Worm (Caenorhabditis elegans) whole organism, late embryonic: ENCODE measurements around the gene irld-14.

Experiments
- C08G9.2 ChIP-seq: sonication (generic microtip); optimal IDR thresholded peaks from 2 replicates; lab custom pipeline; 2016; ENCODE audit warnings: mild to moderate bottlenecking, missing genetic modification characterization, moderate library complexity, missing compliant biosample characterization
- C38D4.7 ChIP-seq: fragments of 200-800 bp; sonication (Bioruptor generic); optimal IDR thresholded peaks from 2 replicates; lab custom pipeline; 2018; ENCODE audit warnings: mild to moderate bottlenecking, missing genetic modification characterization, moderate library complexity, missing compliant biosample characterization
- T23F11.4 ChIP-seq: fragments of 200-800 bp; sonication (Bioruptor generic); optimal IDR thresholded peaks from 2 replicates; lab custom pipeline; 2018; ENCODE audit warnings: mild to moderate bottlenecking, missing genetic modification characterization, missing compliant biosample characterization
- ahr-1 ChIP-seq: sonication (generic microtip); optimal IDR thresholded peaks from 2 replicates; lab custom pipeline; 2016; ENCODE audit warnings: missing genetic modification characterization, missing compliant biosample characterization
- ceh-19 ChIP-seq: fragments of 200-800 bp; sonication (Bioruptor generic); optimal IDR thresholded peaks from 2 replicates; lab custom pipeline; 2018; ENCODE audit warnings: mild to moderate bottlenecking, missing genetic modification characterization, missing compliant biosample characterization
- ceh-22 ChIP-seq: sonication (generic microtip); optimal IDR thresholded peaks from 2 replicates; lab custom pipeline; 2017; ENCODE audit warnings: missing biosample characterization, missing genetic modification characterization
- ceh-24 ChIP-seq: sonication (generic microtip); optimal IDR thresholded peaks from 2 replicates; lab custom pipeline; 2016; ENCODE audit warnings: mild to moderate bottlenecking, missing genetic modification characterization, missing compliant biosample characterization
- ceh-30 ChIP-seq: fragments of 150-350 bp; optimal IDR thresholded peaks from 2 replicates; lab custom pipeline; 2014; ENCODE audit warnings: missing biosample characterization, missing genetic modification characterization
- ceh-31 ChIP-seq: sonication (generic microtip); optimal IDR thresholded peaks from 2 replicates; lab custom pipeline; 2016; ENCODE audit warnings: missing genetic modification characterization, missing compliant biosample characterization
- ceh-34 ChIP-seq: sonication (generic microtip); optimal IDR thresholded peaks from 2 replicates; lab custom pipeline; 2016; ENCODE audit warnings: mild to moderate bottlenecking, missing genetic modification characterization, missing compliant biosample characterization
- ceh-48 ChIP-seq: sonication (generic microtip); optimal IDR thresholded peaks from 2 replicates; lab custom pipeline; 2016; ENCODE audit warnings: missing genetic modification characterization, inconsistent platforms, missing compliant biosample characterization
- ceh-6 ChIP-seq: fragments of 200-800 bp; sonication (Bioruptor generic); optimal IDR thresholded peaks from 2 replicates; lab custom pipeline; 2018; ENCODE audit warnings: mild to moderate bottlenecking, missing genetic modification characterization, missing compliant biosample characterization
- ceh-9 ChIP-seq: sonication (generic microtip); optimal IDR thresholded peaks from 2 replicates; lab custom pipeline; 2016; ENCODE audit warnings: mild to moderate bottlenecking, missing genetic modification characterization, inconsistent platforms, missing compliant biosample characterization
- elt-4 ChIP-seq: sonication (generic microtip); optimal IDR thresholded peaks from 2 replicates; lab custom pipeline; 2016; ENCODE audit warnings: missing genetic modification characterization, missing compliant biosample characterization
- eyg-1 ChIP-seq: sonication (generic microtip); optimal IDR thresholded peaks from 2 replicates; lab custom pipeline; 2016; ENCODE audit warnings: missing genotype, missing genetic modification characterization, missing compliant biosample characterization
- gmeb-2 ChIP-seq: sonication (generic microtip); optimal IDR thresholded peaks from 2 replicates; lab custom pipeline; 2016; ENCODE audit warnings: missing genetic modification characterization, inconsistent platforms, missing compliant biosample characterization
- hlh-30 ChIP-seq: sonication (generic microtip); optimal IDR thresholded peaks from 2 replicates; lab custom pipeline; 2017; ENCODE audit warnings: antibody characterized with exemption, missing genetic modification characterization, missing compliant biosample characterization; ENCODE audit not compliant: insufficient read depth
- hlh-6 ChIP-seq: sonication (generic microtip); optimal IDR thresholded peaks from 2 replicates; lab custom pipeline; 2016; ENCODE audit warnings: missing genotype, missing genetic modification characterization, missing compliant biosample characterization
- hlh-8 ChIP-seq: sonication (generic microtip); optimal IDR thresholded peaks from 2 replicates; lab custom pipeline; 2016; ENCODE audit warnings: missing genotype, missing genetic modification characterization, missing compliant biosample characterization
- lim-6 ChIP-seq: sonication (generic microtip); optimal IDR thresholded peaks from 2 replicates; lab custom pipeline; 2016; ENCODE audit warnings: missing genetic modification characterization, missing compliant biosample characterization
- mec-3 ChIP-seq: sonication (generic microtip); optimal IDR thresholded peaks from 2 replicates; lab custom pipeline; 2016; ENCODE audit warnings: borderline replicate concordance, missing genetic modification characterization, missing compliant biosample characterization
- nfya-1 ChIP-seq: sonication (generic microtip); optimal IDR thresholded peaks from 2 replicates; lab custom pipeline; 2017; ENCODE audit warnings: missing genetic modification characterization, mild to moderate bottlenecking, missing compliant biosample characterization, antibody characterized with exemption, moderate library complexity
- nhr-11 ChIP-seq: fragments of 150-350 bp; optimal IDR thresholded peaks from 2 replicates; lab custom pipeline; 2014; ENCODE audit warnings: missing biosample characterization, missing genetic modification characterization
- odd-2 ChIP-seq: sonication (generic microtip); optimal IDR thresholded peaks from 2 replicates; lab custom pipeline; 2017; ENCODE audit warnings: antibody characterized with exemption, mild to moderate bottlenecking, missing genetic modification characterization, missing compliant biosample characterization
- pat-9 ChIP-seq: fragments of 200-800 bp; sonication (Bioruptor generic); optimal IDR thresholded peaks from 2 replicates; lab custom pipeline; 2018; ENCODE audit warnings: mild to moderate bottlenecking, missing genetic modification characterization, moderate library complexity, missing compliant biosample characterization
- pax-1 ChIP-seq: fragments of 150-350 bp; optimal IDR thresholded peaks from 2 replicates; lab custom pipeline; 2014; ENCODE audit warnings: missing biosample characterization, missing genetic modification characterization
- pha-2 ChIP-seq: sonication (generic microtip); optimal IDR thresholded peaks from 2 replicates; lab custom pipeline; 2017; ENCODE audit warnings: mild to moderate bottlenecking, missing genetic modification characterization, missing compliant biosample characterization
- sox-2 ChIP-seq: fragments of 200-800 bp; sonication (Bioruptor generic); IDR thresholded peaks from 2 replicates; pipeline ENCODE4 v1.3.6; 2022; ENCODE audit warnings: missing genetic modification reagents, missing genetic modification characterization, missing compliant biosample characterization
- syd-9 ChIP-seq: sonication (generic microtip); optimal IDR thresholded peaks from 2 replicates; lab custom pipeline; 2016; ENCODE audit warnings: mild to moderate bottlenecking, missing genetic modification characterization, moderate library complexity, missing compliant biosample characterization
- tbx-7 ChIP-seq: sonication (generic microtip); optimal IDR thresholded peaks from 2 replicates; lab custom pipeline; 2016; ENCODE audit warnings: missing genotype, missing genetic modification characterization, missing compliant biosample characterization
- unc-3 ChIP-seq, 2 experiments: fragments of 200-800 bp in 1 of 2; sonication (Bioruptor generic) in 1 of 2; sonication (generic microtip) in 1 of 2; conservative IDR thresholded peaks in 1 of 2; optimal IDR thresholded peaks in 1 of 2; 2 replicates each; pipeline versions ENCODE4 v1.3.6 to Lab custom; 2016 to 2022; ENCODE audit warnings: missing compliant biosample characterization in 2 of 2, missing genetic modification characterization in 2 of 2, missing genetic modification reagents in 1 of 2
- unc-55 ChIP-seq: sonication (generic microtip); optimal IDR thresholded peaks from 2 replicates; lab custom pipeline; 2017; ENCODE audit warnings: missing biosample characterization, missing genetic modification reagents, missing genetic modification characterization
- unc-86 ChIP-seq: sonication (generic microtip); optimal IDR thresholded peaks from 2 replicates; lab custom pipeline; 2016; ENCODE audit warnings: missing genetic modification characterization, missing compliant biosample characterization
- ztf-16 ChIP-seq: sonication (generic microtip); optimal IDR thresholded peaks from 2 replicates; lab custom pipeline; 2017; ENCODE audit warnings: missing genetic modification characterization, missing compliant biosample characterization

The irld-14 gene

ce11 chrV:14979937-14980336 lies 16.4 kb upstream of the irld-14 start, which contains the start of gene xbx-1:
TSS of gene xbx-1 (plus strand) at chrV:14980237.
- TF ChIP-seq hlh-30 (no peak), ceh-19 (GFP tag; lab: Kevin White, UChicago) (no peak), gmeb-2 (tag; lab: Kevin White, UChicago) (no peak), ceh-22 (no peak), ceh-9 (no peak), unc-55 (GFP tag; lab: Kevin White, UChicago) (no peak), hlh-6 (tag; lab: Kevin White, UChicago) (no peak), eyg-1 (tag; lab: Kevin White, UChicago) (no peak), elt-4 (tag; lab: Kevin White, UChicago) (no peak), ceh-31 (tag; lab: Kevin White, UChicago) (no peak), nhr-11 (tag; lab: Kevin White, UChicago) (no peak), unc-86 (no peak), syd-9 (tag; lab: Kevin White, UChicago) (no peak), ahr-1 (no peak), ceh-30 (no peak), unc-3 (GFP tag; conservative IDR thresholded peaks at IDR 0.05; lab: Robert Waterston, UW) (no peak), unc-3 (tag; optimal IDR thresholded peaks at IDR 0.05; lab: Kevin White, UChicago) (no peak), C08G9.2 (tag; lab: Kevin White, UChicago) (no peak), tbx-7 (tag; lab: Kevin White, UChicago) (no peak), ceh-48 (tag; lab: Kevin White, UChicago) (no peak), odd-2 (tag; lab: Kevin White, UChicago) (no peak)

DNA sequence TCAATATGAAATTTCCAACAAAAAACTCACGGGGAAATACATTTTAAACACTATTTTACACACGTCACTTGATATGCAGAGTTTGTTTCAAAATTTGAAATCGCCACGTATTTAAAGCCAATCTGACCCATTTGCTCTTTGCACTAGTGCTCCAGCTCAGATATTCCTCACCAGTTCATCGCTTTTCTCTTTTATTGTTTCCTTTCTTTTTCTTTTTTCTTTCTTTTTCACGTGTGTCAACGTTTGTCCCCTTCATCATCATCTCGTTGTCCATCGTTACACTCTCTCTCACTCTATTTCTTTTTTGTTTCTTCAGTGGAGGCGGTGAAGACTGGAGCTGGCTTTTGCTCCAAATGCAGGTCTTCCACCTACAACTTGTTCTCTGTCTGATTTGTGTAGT lies 11.7 kb upstream of the irld-14 start, which contains the start of gene F02D8.4:
Gene F02D8.4, plus strand, starts transcription at position 301 of the 400 bp plus-strand sequence.
- TF ChIP-seq C38D4.7 (GFP tag; lab: Kevin White, UChicago) (no peak), hlh-8 (tag; lab: Kevin White, UChicago) (no peak), pha-2 (no peak), ztf-16 (tag; lab: Kevin White, UChicago) (no peak), nfya-1 (no peak), unc-55 (GFP tag; lab: Kevin White, UChicago) (no peak), pax-1 (tag; lab: Kevin White, UChicago) (no peak), syd-9 (tag; lab: Kevin White, UChicago) (no peak), hlh-30 (no peak)

DNA sequence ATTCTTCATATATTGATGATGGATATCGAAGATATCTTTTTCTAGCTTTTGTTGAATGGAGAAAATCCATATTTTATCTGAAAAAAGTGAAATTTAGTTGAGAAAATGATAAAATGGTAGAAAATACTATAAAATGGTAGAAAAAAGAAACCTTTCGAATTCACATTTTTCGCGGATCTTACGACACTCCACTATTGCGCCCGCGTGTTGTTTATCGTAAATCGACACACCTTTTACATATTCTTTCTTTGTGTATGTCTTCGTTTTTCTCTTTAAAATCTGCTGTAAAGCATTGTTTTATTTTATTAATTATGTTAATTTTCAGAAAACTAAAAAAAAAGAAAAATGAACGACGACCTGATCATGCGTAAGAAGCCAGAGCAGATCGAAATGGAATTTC lies 5.5 kb upstream of the irld-14 start, which contains the start of the genes cdt-2 and T01C3.2:
Gene cdt-2, minus strand, starts transcription at position 284 of the 400 bp plus-strand sequence.
Gene T01C3.2, plus strand, starts transcription at position 326 of the 400 bp plus-strand sequence.
- TF ChIP-seq nfya-1 (peak; percentile 19), ceh-34 (tag; lab: Kevin White, UChicago) (no peak), ceh-24 (tag; lab: Kevin White, UChicago) (no peak)

DNA sequence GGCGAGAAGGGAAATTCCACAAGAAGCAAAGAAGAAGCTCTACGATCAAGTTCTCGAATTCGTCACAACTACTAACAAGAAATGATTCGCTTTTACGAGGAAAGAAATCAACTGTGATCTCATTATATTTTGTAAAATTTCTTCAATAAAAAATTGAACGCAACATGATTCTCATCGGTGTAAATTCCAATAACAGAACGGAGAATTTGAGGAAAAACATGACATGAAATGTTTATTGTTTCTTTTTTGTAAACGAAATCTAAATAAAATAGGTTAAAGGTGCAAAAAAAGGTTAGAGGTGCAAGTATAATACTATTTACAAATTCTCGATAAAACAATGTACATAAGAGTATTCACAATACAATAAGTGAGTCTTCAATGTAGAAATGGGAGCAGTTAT lies 4.8 kb upstream of the irld-14 start:
- TF ChIP-seq ceh-6: no peak
- no peak for TF ChIP-seq eyg-1 (tag; lab: Kevin White, UChicago)
- no peak for TF ChIP-seq gmeb-2 (tag; lab: Kevin White, UChicago)
- TF ChIP-seq pat-9: no peak
- no peak for TF ChIP-seq lim-6 (tag; lab: Kevin White, UChicago)
- TF ChIP-seq mec-3 (tag; lab: Kevin White, UChicago): no peak
- TF ChIP-seq T23F11.4: no peak

ce11 chrV:14992627-14993117 lies 3.7 kb upstream of the irld-14 start, which contains the start of gene T01C3.3:
TSS of gene T01C3.3 (minus strand) at chrV:14992677.
- no peak for TF ChIP-seq sox-2 (GFP tag; lab: Robert Waterston, UW)
